Fruit fly (Drosophila melanogaster): ENCODE data around the gene CG15465.

Gene CG15465

DNA sequence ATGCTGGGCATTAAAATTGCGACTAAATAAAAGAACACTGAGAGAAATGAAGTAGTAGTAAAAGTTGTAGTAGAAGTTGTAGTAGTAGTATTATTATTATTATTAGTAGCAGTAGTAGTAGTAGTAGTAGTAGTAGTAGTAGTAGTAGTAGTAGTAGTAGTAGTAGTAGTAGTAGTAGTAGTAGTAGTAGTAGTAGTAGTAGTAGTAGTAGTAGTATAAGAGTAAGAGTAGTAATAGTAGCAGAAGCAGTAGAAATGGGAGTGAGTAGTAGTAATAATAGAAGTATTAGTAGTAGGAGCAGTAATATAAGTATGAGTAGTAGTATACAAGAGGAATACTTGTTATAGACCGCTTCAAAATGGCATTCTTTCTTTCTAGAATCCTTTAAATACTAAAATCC, 214.4 kb downstream of the CG15465 start:
- TF ChIP-seq Abd-B (GFP tag; optimal IDR thresholded peaks at IDR 0.05) (no peak), foxo (GFP tag; optimal IDR thresholded peaks at IDR 0.05) (peak in 1 of 2 experiments; percentile 15)

DNA sequence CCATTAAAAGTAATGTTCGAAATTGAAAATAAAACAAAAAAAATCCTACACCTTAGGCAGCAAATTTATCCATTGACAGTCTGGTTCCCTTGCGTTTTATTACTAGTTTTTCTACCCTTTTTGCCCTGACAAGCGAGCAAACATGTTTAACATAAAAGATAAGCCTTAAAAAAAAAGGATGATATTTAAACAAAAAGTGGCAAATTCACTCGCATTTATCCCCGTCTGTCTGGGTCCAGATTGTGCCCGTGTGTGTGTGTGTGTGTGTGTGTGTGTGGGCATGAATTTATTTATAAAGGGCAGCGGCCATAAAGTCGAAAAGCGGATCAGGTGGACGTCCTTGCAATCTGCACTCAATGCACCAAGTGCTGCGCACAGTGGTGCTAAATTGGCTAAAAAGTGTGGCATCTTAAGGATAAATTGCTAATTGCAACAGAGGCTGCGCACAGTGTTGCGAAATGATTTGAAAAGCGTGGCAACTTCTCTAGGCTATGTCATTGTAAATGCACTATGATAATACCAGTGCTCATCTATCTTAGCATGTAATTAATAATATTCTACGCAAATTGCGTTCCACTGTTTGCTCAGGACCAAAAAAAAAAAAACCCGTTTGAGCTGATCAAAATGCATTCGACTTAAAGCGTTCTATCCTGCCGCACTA, 215.2 kb downstream of the CG15465 start:
- TF ChIP-seq woc (GFP tag; optimal IDR thresholded peaks at IDR 0.05) = peak; percentile 45
- peak in 1 of 2 experiments; percentile 38 for TF ChIP-seq foxo (GFP tag; optimal IDR thresholded peaks at IDR 0.05)
- peak; percentile 30 for TF ChIP-seq Dfd (GFP tag; optimal IDR thresholded peaks at IDR 0.05)
- no peak for TF ChIP-seq sage (GFP tag; optimal IDR thresholded peaks at IDR 0.05)
- no peak for TF ChIP-seq Jra (GFP tag; optimal IDR thresholded peaks at IDR 0.05)
- no peak for TF ChIP-seq psq (GFP tag; optimal IDR thresholded peaks at IDR 0.05)
- TF ChIP-seq Hr83 (GFP tag; optimal IDR thresholded peaks at IDR 0.05; ENCODE audit: poor library complexity, severe bottlenecking) = no peak
- TF ChIP-seq lola (GFP tag; optimal IDR thresholded peaks at IDR 0.05) = no peak
- peak; percentile 28 for TF ChIP-seq rgr (GFP tag; optimal IDR thresholded peaks at IDR 0.05)
- no peak for TF ChIP-seq Abd-B (GFP tag; optimal IDR thresholded peaks at IDR 0.05)
- TF ChIP-seq OdsH (GFP tag; optimal IDR thresholded peaks at IDR 0.05) = peak; percentile 14
- TF ChIP-seq CrebA (GFP tag; optimal IDR thresholded peaks at IDR 0.05; ENCODE audit: borderline replicate concordance) = no peak
- TF ChIP-seq jim (GFP tag; optimal IDR thresholded peaks at IDR 0.05) = no peak
- TF ChIP-seq br (GFP tag; optimal IDR thresholded peaks at IDR 0.05) = peak; percentile 44
- TF ChIP-seq Myc (optimal IDR thresholded peaks at IDR 0.05) = no peak
- TF ChIP-seq fru (GFP tag; optimal IDR thresholded peaks at IDR 0.05) = peak; percentile 18
- peak; percentile 36 for TF ChIP-seq h (GFP tag; optimal IDR thresholded peaks at IDR 0.05)
- TF ChIP-seq N (GFP tag; optimal IDR thresholded peaks at IDR 0.05) = no peak
- TF ChIP-seq Hr78 (GFP tag; optimal IDR thresholded peaks at IDR 0.05) = no peak
- no peak for TF ChIP-seq tai (GFP tag; optimal IDR thresholded peaks at IDR 0.05)
- peak; percentile 11 for TF ChIP-seq Sp1 (GFP tag; optimal IDR thresholded peaks at IDR 0.05)
- peak; percentile 41 for TF ChIP-seq HLH106 (tag; optimal IDR thresholded peaks at IDR 0.05)
- TF ChIP-seq dmrt93B (GFP tag; optimal IDR thresholded peaks at IDR 0.05) = peak; percentile 12
- TF ChIP-seq brk (GFP tag; optimal IDR thresholded peaks at IDR 0.05) = no peak
